Fruit fly (Drosophila melanogaster): Measurements from ENCODE around the gene TwdlC.

TwdlC gene

dm6 chr3R:26960496-26960895 is 34.1 kb upstream of the TwdlC start:
- TF ChIP-seq psq (optimal IDR thresholded peaks at IDR 0.05) (no peak), insv (optimal IDR thresholded peaks at IDR 0.05) (no peak), h (optimal IDR thresholded peaks at IDR 0.05) (no peak), Sin3A (optimal IDR thresholded peaks at IDR 0.05) (no peak), Myc (optimal IDR thresholded peaks at IDR 0.05) (no peak), ttk (optimal IDR thresholded peaks at IDR 0.05) (no peak)

- TF ChIP-seq Sin3A (optimal IDR thresholded peaks at IDR 0.05): no peak
- no peak for TF ChIP-seq psq (optimal IDR thresholded peaks at IDR 0.05)
- no peak for TF ChIP-seq ttk (optimal IDR thresholded peaks at IDR 0.05)
- TF ChIP-seq insv (optimal IDR thresholded peaks at IDR 0.05): no peak
- no peak for TF ChIP-seq Myc (optimal IDR thresholded peaks at IDR 0.05)
- no peak for TF ChIP-seq h (optimal IDR thresholded peaks at IDR 0.05)
Measured at dm6 chr3R:26963747-26964174, 30.9 kb upstream of the TwdlC start.

DNA sequence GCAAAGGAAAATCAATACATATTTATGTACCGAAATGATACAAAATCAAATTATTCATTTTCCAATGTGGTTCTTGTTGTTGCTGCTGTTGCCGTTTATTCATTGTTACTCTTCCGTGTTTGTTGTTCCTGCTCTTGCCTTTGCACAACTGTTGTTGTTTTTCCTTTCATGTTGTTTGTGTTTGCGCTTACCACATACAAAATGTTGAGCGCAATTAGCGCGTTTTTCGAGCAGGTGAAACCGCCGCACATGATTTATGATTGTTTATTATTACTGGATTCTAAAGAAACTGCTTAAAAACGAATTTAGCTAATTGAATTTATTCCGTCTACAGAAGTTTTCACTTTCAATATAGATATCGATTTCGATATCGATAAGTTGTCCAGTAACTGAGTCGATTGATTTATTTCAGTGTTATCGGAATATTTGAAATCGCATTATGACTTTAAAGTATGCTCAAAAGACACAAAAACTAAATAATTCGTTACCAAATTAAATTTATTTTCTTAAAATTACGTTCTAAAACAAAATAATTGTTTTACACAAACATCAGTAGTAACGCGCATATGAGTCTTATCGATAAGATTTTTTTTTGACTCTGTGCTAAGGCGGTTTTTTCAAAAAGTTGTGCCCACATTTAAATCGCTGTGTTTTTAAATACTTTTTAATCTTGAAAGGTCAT is 30.0 kb upstream of the TwdlC start, which contains the start of gene Tsp97E:
Gene Tsp97E (minus strand): TSS at position 366 of the 682 bp plus-strand sequence.
- TF ChIP-seq Myc (optimal IDR thresholded peaks at IDR 0.05): no peak
- TF ChIP-seq h (optimal IDR thresholded peaks at IDR 0.05): no peak

DNA sequence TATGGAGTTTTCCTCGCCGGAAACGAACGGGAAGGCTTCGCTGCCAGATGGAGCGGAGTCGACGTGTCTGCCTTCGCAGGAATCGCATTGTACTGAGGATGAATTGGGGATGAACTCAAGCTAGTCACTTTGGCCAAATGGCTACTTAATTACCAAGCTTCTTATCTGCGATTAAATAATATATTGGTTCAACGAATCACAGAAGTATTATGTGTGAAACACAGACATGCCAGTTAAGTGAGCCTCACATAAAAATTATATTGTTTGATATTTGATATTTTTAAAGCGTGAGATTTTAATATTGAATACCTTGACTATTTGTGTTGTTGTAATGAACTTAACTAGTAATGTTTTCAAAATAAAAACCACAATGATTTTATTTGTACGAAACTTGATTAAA is 28.2 kb upstream of the TwdlC start, which contains the start of gene Gr97a:
Gene Gr97a (minus strand): TSS at position 101 of the 400 bp plus-strand sequence.
- TF ChIP-seq h (optimal IDR thresholded peaks at IDR 0.05) (no peak), psq (optimal IDR thresholded peaks at IDR 0.05) (no peak), insv (optimal IDR thresholded peaks at IDR 0.05) (no peak), Myc (optimal IDR thresholded peaks at IDR 0.05) (no peak), ttk (optimal IDR thresholded peaks at IDR 0.05) (no peak), Sin3A (optimal IDR thresholded peaks at IDR 0.05) (no peak)

DNA sequence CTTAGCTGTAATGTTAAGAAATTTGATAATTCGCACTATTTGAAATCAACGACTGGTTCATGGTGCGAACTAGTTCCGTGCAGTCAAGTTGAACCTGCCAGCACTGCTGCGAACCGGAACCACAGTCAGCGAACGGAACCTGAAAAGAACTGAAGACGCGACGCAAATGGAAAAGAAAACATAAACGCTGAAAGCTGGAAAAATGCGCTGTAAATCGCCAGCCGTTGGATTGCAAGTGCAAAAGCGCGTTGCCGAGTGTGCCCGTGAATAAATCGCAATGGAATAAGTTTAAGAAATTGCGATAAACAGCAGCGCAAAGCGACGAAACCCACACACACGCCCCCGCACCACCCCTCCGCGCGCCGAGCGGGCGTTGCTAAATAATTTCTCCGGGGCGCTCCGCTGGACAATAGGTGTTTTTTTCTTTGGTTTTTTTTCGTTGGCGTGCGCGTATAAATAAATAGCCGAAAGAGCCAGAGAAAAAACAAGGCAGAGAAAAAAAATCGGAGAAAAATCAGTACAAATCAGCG is 27.8 kb upstream of the TwdlC start, which contains the start of gene CG5521:
Gene CG5521 (plus strand): TSS at position 137 of the 530 bp plus-strand sequence.
- TF ChIP-seq insv (optimal IDR thresholded peaks at IDR 0.05): no peak
- TF ChIP-seq Myc (optimal IDR thresholded peaks at IDR 0.05): no peak
- no peak for TF ChIP-seq h (optimal IDR thresholded peaks at IDR 0.05)
- TF ChIP-seq Sin3A (optimal IDR thresholded peaks at IDR 0.05): no peak
- TF ChIP-seq psq (optimal IDR thresholded peaks at IDR 0.05): no peak
- no peak for TF ChIP-seq ttk (optimal IDR thresholded peaks at IDR 0.05)

DNA sequence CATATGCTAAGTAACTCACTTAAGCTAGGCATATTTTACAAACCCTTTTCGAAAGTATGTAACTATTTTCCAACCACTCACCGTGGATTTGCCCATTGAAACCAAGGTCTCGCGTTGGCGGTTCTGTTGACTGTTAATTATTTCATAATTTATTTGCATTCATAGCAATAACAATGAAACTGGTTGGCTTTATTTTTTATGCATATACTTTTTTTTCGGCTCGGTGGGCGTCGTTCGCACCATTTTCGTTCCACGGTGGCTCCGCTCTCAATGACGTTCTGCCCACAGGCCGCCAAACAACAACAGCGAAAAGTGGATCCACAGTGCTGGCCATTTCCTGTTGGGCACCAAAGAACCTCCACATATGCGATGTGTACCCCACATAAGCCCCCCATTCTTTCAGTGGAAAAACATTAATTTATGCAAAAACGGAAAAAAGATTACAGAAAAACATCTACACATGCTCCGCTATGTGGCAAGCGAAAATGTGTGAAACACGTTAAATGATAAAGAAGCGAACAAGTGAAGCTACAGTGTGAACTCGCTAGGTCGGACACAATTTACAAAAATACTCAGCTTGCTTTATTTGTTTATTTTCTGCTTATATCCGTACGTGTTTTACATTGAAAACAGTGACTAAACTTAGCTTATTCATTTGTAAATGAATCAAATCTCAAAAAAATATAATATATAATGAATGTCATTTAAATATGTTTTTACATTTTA is 26.9 kb upstream of the TwdlC start:
- no peak for TF ChIP-seq Myc (optimal IDR thresholded peaks at IDR 0.05)
- no peak for TF ChIP-seq insv (optimal IDR thresholded peaks at IDR 0.05)
- TF ChIP-seq h (optimal IDR thresholded peaks at IDR 0.05): no peak
- TF ChIP-seq psq (optimal IDR thresholded peaks at IDR 0.05): no peak
- TF ChIP-seq ttk (optimal IDR thresholded peaks at IDR 0.05): no peak

DNA sequence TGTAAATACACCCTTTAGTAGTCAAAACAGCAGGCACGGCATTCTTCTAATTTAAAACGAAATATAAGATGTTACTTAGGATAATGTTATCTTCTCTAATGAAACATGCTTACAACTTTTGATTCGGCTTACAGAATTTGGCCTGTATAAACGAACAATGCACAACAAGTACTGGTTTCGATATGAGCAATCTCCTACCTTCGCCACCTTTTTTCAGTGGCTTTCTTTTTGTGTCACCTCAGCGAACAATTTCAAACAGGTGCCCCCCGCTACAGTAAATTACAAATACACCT is 26.4 kb upstream of the TwdlC start:
- no peak for TF ChIP-seq h (optimal IDR thresholded peaks at IDR 0.05)

DNA sequence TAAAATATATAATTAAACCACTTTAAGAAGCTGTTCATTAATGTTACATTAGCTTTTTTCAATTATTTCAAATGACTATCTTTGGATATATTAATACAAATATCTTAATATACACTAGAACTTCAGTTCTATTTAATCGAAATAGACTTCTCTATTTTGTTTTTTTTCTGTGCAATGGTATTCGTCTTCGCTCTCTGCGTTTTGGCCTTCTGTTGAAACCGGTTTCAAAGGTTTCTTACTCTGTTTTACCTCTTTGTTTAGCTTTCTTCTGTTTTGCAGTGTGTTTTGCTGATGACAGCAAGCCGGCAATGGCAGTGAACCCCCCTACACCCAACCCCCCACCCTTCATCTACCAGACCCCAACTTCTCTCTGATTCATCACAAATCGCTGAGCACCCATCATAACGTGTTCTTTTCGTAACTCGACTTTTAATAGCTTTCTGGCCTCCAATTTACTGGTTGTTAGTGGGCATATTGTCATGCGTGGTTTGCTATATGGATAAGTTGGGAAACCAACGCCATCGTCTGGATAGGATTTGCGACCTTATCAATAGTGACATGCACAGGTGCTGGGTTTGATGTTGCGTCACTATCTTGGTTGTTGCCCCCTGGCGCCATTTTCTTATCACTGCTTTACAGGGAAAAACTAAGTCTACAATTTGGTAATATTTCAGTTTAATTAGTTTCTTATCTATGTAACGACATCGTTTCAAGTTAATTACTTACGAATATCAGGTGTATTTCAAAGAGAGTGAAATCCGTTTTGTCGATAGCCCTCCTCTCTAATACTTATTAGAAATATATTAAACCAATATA is 25.6 kb upstream of the TwdlC start:
- TF ChIP-seq Sin3A (optimal IDR thresholded peaks at IDR 0.05) (no peak), insv (optimal IDR thresholded peaks at IDR 0.05) (no peak), Myc (optimal IDR thresholded peaks at IDR 0.05) (no peak), psq (optimal IDR thresholded peaks at IDR 0.05) (no peak), ttk (optimal IDR thresholded peaks at IDR 0.05) (no peak), h (optimal IDR thresholded peaks at IDR 0.05) (no peak)

DNA sequence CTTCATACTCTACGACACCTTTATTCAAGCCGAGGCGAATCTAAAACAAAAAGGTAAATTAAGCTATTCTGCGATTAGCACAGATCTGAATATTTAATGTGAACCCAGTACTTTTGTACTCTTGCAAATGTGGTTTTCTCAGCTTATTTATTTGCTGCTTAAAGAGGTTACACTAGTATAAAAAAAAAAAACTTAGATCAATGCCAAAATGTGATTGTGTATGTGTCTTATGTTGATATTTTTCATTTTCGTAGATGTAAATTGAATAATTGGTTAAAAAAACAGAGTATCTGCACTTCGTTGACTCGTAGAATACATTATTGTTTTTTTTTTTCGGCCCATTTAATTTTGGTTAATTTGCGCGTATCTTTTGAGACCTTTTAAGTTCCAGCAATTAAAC is 24.9 kb upstream of the TwdlC start:
- TF ChIP-seq Myc (optimal IDR thresholded peaks at IDR 0.05): no peak
- no peak for TF ChIP-seq insv (optimal IDR thresholded peaks at IDR 0.05)
- TF ChIP-seq Sin3A (optimal IDR thresholded peaks at IDR 0.05): no peak
- TF ChIP-seq psq (optimal IDR thresholded peaks at IDR 0.05): no peak
- no peak for TF ChIP-seq h (optimal IDR thresholded peaks at IDR 0.05)
- TF ChIP-seq ttk (optimal IDR thresholded peaks at IDR 0.05): no peak

DNA sequence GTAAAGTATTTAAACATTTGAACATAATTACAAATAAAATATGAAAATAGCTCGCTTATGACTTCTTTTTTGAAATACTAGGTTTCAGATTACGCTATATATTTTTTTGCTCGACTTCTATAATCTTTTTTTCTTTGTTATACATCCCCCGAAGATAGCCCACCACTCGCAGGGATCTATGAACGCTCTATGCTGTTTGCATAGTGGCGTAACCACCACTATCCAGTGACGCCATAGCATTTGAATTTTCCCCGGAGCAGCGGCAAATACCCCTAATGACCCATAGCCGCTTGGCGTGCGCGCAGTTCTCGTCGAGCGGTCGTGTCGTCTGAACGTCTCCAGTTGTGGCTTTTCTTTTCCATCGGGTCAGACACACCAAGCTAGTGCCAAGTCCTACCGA is 16.4 kb upstream of the TwdlC start, which contains the start of the genes CG14253 and CG46313:
Gene CG14253 (plus strand): TSS at position 301 of the 400 bp plus-strand sequence.
Gene CG46313 (plus strand): TSS at position 301 of the 400 bp plus-strand sequence.
- no peak for TF ChIP-seq psq (optimal IDR thresholded peaks at IDR 0.05)
- no peak for TF ChIP-seq h (optimal IDR thresholded peaks at IDR 0.05)
- TF ChIP-seq insv (optimal IDR thresholded peaks at IDR 0.05): no peak
- TF ChIP-seq Myc (optimal IDR thresholded peaks at IDR 0.05): no peak
- TF ChIP-seq ttk (optimal IDR thresholded peaks at IDR 0.05): no peak

DNA sequence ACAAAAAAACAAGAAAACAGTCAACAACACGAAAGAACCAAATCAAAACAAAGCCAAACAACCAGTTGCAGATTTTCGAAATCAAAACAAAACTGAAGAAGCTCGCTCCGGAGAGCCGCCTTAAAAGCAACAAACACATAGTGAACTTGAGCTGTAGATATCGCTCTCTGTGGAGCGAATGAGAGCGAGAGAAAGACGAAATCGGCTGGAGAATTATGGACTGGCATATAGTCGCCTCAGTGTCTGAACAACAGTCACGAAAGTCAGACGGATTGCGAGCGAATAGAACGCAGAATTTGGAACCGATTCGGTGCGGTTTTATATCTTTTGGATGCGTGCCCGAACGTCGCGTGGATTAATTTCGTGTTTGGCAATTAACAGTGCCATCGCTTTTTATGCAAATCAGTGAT is 14.3 kb upstream of the TwdlC start:
- TF ChIP-seq Myc (optimal IDR thresholded peaks at IDR 0.05) (no peak), ttk (optimal IDR thresholded peaks at IDR 0.05) (no peak), insv (optimal IDR thresholded peaks at IDR 0.05) (no peak), Sin3A (optimal IDR thresholded peaks at IDR 0.05) (no peak), h (optimal IDR thresholded peaks at IDR 0.05) (no peak), psq (optimal IDR thresholded peaks at IDR 0.05) (no peak)

DNA sequence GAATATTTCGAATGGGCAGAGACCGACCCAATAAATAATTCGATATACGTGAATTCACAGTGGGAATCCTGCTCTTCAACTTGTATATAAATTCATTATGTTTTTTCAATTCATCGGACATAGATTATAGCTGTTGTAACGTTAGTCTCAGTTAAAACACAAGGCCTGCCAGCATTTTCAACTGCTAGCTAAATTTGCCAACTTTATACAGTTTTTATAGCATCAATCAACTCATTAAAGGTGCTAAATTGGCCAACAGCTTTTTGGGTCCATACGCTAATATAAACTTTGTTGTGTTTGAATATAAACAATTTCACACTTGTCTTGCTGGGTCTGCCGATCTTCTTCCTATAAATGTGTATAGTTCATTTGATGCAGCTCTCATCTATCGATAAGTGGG is 12.5 kb upstream of the TwdlC start:
- no peak for TF ChIP-seq ttk (optimal IDR thresholded peaks at IDR 0.05)
- TF ChIP-seq insv (optimal IDR thresholded peaks at IDR 0.05): no peak
- no peak for TF ChIP-seq Sin3A (optimal IDR thresholded peaks at IDR 0.05)
- no peak for TF ChIP-seq psq (optimal IDR thresholded peaks at IDR 0.05)
- no peak for TF ChIP-seq h (optimal IDR thresholded peaks at IDR 0.05)
- no peak for TF ChIP-seq Myc (optimal IDR thresholded peaks at IDR 0.05)
